Fruit fly (Drosophila melanogaster) whole organism, embryonic: ENCODE measurements around the gene Jon25Bi.
A peak's percentile ranks its signal among the peaks of the same experiment; 100 is the strongest.

ENCODE experiments used
- Aef1 ChIP-seq: fragments of 200-800 bp; sonication (Bioruptor generic); IDR thresholded peaks from 3 replicates; pipeline ENCODE4 v1.3.6; 2022; ENCODE audit warnings: missing biosample characterization, missing genetic modification characterization
- CG10462 ChIP-seq: fragments of 200-800 bp; sonication (Bioruptor generic); optimal IDR thresholded peaks from 2 replicates; lab custom pipeline; 2016; ENCODE audit warnings: missing biosample characterization, missing genetic modification characterization
- CG12071 ChIP-seq: fragments of 200-800 bp; sonication (Bioruptor generic); optimal IDR thresholded peaks from 3 replicates; lab custom pipeline; 2018; ENCODE audit warnings: missing biosample characterization, mild to moderate bottlenecking, missing genetic modification characterization
- CG13123 ChIP-seq: fragments of 200-800 bp; sonication (Bioruptor generic); optimal IDR thresholded peaks from 2 replicates; lab custom pipeline; 2016; ENCODE audit warnings: missing biosample characterization, missing genetic modification characterization
- CG1602 ChIP-seq: fragments of 200-800 bp; sonication (Bioruptor generic); optimal IDR thresholded peaks from 3 replicates; lab custom pipeline; 2016; ENCODE audit warnings: missing biosample characterization, missing genetic modification characterization
- CG16813 ChIP-seq: fragments of 200-800 bp; sonication (Bioruptor generic); IDR thresholded peaks from 3 replicates; pipeline ENCODE4 v1.3.6; 2022; ENCODE audit warnings: missing biosample characterization, missing genetic modification characterization; ENCODE audit not compliant: partially characterized antibody
- CG1792 ChIP-seq: fragments of 200-800 bp; sonication (Bioruptor generic); optimal IDR thresholded peaks from 2 replicates; lab custom pipeline; 2016; ENCODE audit warnings: missing biosample characterization, missing genetic modification characterization
- CG18262 ChIP-seq: fragments of 200-800 bp; optimal IDR thresholded peaks from 3 replicates; lab custom pipeline; 2019; ENCODE audit warnings: missing biosample characterization, mild to moderate bottlenecking, missing genetic modification characterization, moderate library complexity
- CG2120 ChIP-seq: fragments of 200-800 bp; sonication (Bioruptor generic); optimal IDR thresholded peaks from 3 replicates; lab custom pipeline; 2016; ENCODE audit warnings: missing biosample characterization, missing genetic modification characterization
- CG2129 ChIP-seq: fragments of 200-800 bp; sonication (Bioruptor generic); IDR thresholded peaks from 2 replicates; pipeline ENCODE4 v1.3.6; 2022; ENCODE audit warnings: missing biosample characterization, missing genetic modification characterization; ENCODE audit not compliant: partially characterized antibody
- CG42726 ChIP-seq: fragments of 200-800 bp; sonication (Bioruptor generic); IDR thresholded peaks from 2 replicates; pipeline ENCODE4 v1.3.6; 2022; ENCODE audit warnings: missing biosample characterization, missing genetic modification characterization; ENCODE audit not compliant: partially characterized antibody
- CG4282 ChIP-seq: fragments of 200-800 bp; sonication (Bioruptor generic); optimal IDR thresholded peaks from 2 replicates; lab custom pipeline; 2016; ENCODE audit warnings: missing biosample characterization, missing genetic modification characterization
- CG4854 ChIP-seq: fragments of 200-800 bp; sonication (Bioruptor generic); optimal IDR thresholded peaks from 2 replicates; lab custom pipeline; 2016; ENCODE audit warnings: missing biosample characterization, missing genetic modification characterization, inconsistent platforms
- CG8388 ChIP-seq: fragments of 200-800 bp; sonication (Bioruptor generic); optimal IDR thresholded peaks from 2 replicates; lab custom pipeline; 2019; ENCODE audit warnings: missing biosample characterization, mild to moderate bottlenecking, missing genetic modification characterization, moderate library complexity
- CG9817 ChIP-seq: fragments of 200-800 bp; sonication (Bioruptor generic); optimal IDR thresholded peaks from 2 replicates; lab custom pipeline; 2018; ENCODE audit warnings: missing biosample characterization, mild to moderate bottlenecking, missing genetic modification characterization, moderate library complexity
- CG9932 ChIP-seq: fragments of 200-800 bp; sonication (Bioruptor generic); IDR thresholded peaks from 2 replicates; pipeline ENCODE4 v1.3.6; 2022; ENCODE audit warnings: missing biosample characterization, missing genetic modification characterization
- D ChIP-seq, 2 experiments: fragments of 200-800 bp in 1 of 2; fragments of >200 bp in 1 of 2; sonication (Bioruptor generic) in 1 of 2; optimal IDR thresholded peaks; 2 replicates in 1 of 2; 3 replicates in 1 of 2; lab custom pipeline; 2017; ENCODE audit warnings: mild to moderate bottlenecking in 1 of 2, missing biosample characterization in 1 of 2, missing genetic modification characterization in 1 of 2, missing genetic modification reagents in 1 of 2
- D19A ChIP-seq: fragments of 200-800 bp; optimal IDR thresholded peaks from 3 replicates; lab custom pipeline; 2019; ENCODE audit warnings: missing biosample characterization, mild to moderate bottlenecking, missing genetic modification characterization, moderate library complexity
- D19B ChIP-seq: fragments of 200-800 bp; sonication (Bioruptor generic); optimal IDR thresholded peaks from 2 replicates; lab custom pipeline; 2017; ENCODE audit warnings: missing biosample characterization, mild to moderate bottlenecking, missing genetic modification characterization
- Gug ChIP-seq: fragments of 200-800 bp; sonication (Bioruptor generic); IDR thresholded peaks from 4 replicates; pipeline ENCODE4 v1.3.6; 2022; ENCODE audit warnings: missing biosample characterization, missing genetic modification characterization
- HHEX ChIP-seq: fragments of 200-800 bp; sonication (Bioruptor generic); optimal IDR thresholded peaks from 3 replicates; lab custom pipeline; 2017; ENCODE audit warnings: missing biosample characterization, mild to moderate bottlenecking, missing genetic modification characterization, missing genetic modification reagents
- HLHmδ ChIP-seq: fragments of 200-800 bp; sonication (Bioruptor generic); optimal IDR thresholded peaks from 2 replicates; lab custom pipeline; 2018; ENCODE audit warnings: missing biosample characterization, mild to moderate bottlenecking, missing genetic modification characterization, moderate library complexity
- HmgZ ChIP-seq: fragments of 200-800 bp; sonication (Bioruptor generic); optimal IDR thresholded peaks from 2 replicates; lab custom pipeline; 2018; ENCODE audit warnings: missing biosample characterization, mild to moderate bottlenecking, missing genetic modification characterization
- Med ChIP-seq: fragments of 200-800 bp; sonication (Bioruptor generic); peaks from one replicate; lab custom pipeline; 2016; ENCODE audit warnings: missing biosample characterization, missing genetic modification characterization, mild to moderate bottlenecking, inconsistent platforms, moderate library complexity
- NC2α ChIP-seq: fragments of 200-800 bp; sonication (Bioruptor generic); optimal IDR thresholded peaks from 2 replicates; lab custom pipeline; 2016; ENCODE audit warnings: missing biosample characterization, missing genetic modification characterization
- NFAT ChIP-seq: fragments of 200-800 bp; sonication (Bioruptor generic); IDR thresholded peaks from 2 replicates; pipeline ENCODE4 v1.3.6; 2022; ENCODE audit warnings: missing biosample characterization, missing genetic modification characterization
- Nf-YB ChIP-seq: fragments of 200-800 bp; sonication (Bioruptor generic); optimal IDR thresholded peaks from 3 replicates; lab custom pipeline; 2019; ENCODE audit warnings: missing biosample characterization, mild to moderate bottlenecking, missing genetic modification characterization, moderate library complexity
- Ravus ChIP-seq: fragments of 200-800 bp; sonication (Bioruptor generic); IDR thresholded peaks from 2 replicates; pipeline ENCODE4 v1.3.6; 2022; ENCODE audit warnings: missing biosample characterization, missing genetic modification characterization
- Sin3A ChIP-seq: fragments of >200 bp; optimal IDR thresholded peaks from 2 replicates; lab custom pipeline; 2018
- Six4 ChIP-seq: fragments of 200-800 bp; sonication (Bioruptor generic); optimal IDR thresholded peaks from 2 replicates; lab custom pipeline; 2016; ENCODE audit warnings: missing biosample characterization, missing genetic modification characterization
- YL-1 ChIP-seq: fragments of 200-800 bp; sonication (Bioruptor generic); optimal IDR thresholded peaks from 3 replicates; lab custom pipeline; 2017; ENCODE audit warnings: missing biosample characterization, mild to moderate bottlenecking, missing genetic modification characterization
- ap ChIP-seq: fragments of 200-800 bp; sonication (Bioruptor generic); IDR thresholded peaks from 2 replicates; pipeline ENCODE4 v1.3.6; 2022; ENCODE audit warnings: missing biosample characterization, missing genetic modification characterization
- chinmo ChIP-seq: fragments of 200-800 bp; sonication (Bioruptor generic); IDR thresholded peaks from 4 replicates; pipeline ENCODE4 v1.3.6; 2022; ENCODE audit warnings: missing biosample characterization, missing genetic modification characterization; ENCODE audit not compliant: partially characterized antibody
- dm ChIP-seq: fragments of 200-800 bp; sonication (Bioruptor generic); optimal IDR thresholded peaks from 3 replicates; lab custom pipeline; 2016; ENCODE audit warnings: missing biosample characterization, missing genetic modification characterization
- dmrt11E ChIP-seq: fragments of 200-800 bp; sonication (Bioruptor generic); optimal IDR thresholded peaks from 3 replicates; lab custom pipeline; 2018; ENCODE audit warnings: missing biosample characterization, mild to moderate bottlenecking, missing genetic modification characterization, moderate library complexity
- exex ChIP-seq: fragments of 200-800 bp; sonication (Bioruptor generic); optimal IDR thresholded peaks from 4 replicates; lab custom pipeline; 2018; ENCODE audit warnings: missing biosample characterization, mild to moderate bottlenecking, missing genetic modification characterization, moderate library complexity
- gro ChIP-seq: fragments of 200-800 bp; sonication (Bioruptor generic); optimal IDR thresholded peaks from 2 replicates; lab custom pipeline; 2016; ENCODE audit warnings: missing biosample characterization, missing genetic modification characterization
- hb ChIP-seq: fragments of 200-800 bp; sonication (Bioruptor generic); IDR thresholded peaks from 3 replicates; pipeline ENCODE4 v1.3.6; 2022; ENCODE audit warnings: missing biosample characterization, missing genetic modification characterization; ENCODE audit not compliant: partially characterized antibody
- her ChIP-seq: fragments of 200-800 bp; sonication (Bioruptor generic); optimal IDR thresholded peaks from 2 replicates; lab custom pipeline; 2016; ENCODE audit warnings: missing biosample characterization, missing genetic modification characterization
- insv ChIP-seq, 2 experiments: fragments of 200-800 bp; sonication (Bioruptor generic); optimal IDR thresholded peaks; 3 replicates each; lab custom pipeline; 2016 to 2018; ENCODE audit warnings: missing biosample characterization in 2 of 2, missing genetic modification characterization in 2 of 2
- kay ChIP-seq: fragments of 200-800 bp; sonication (Bioruptor generic); optimal IDR thresholded peaks from 2 replicates; lab custom pipeline; 2016; ENCODE audit warnings: missing biosample characterization, missing genetic modification characterization
- onecut ChIP-seq: fragments of 200-800 bp; sonication (Bioruptor generic); IDR thresholded peaks from 2 replicates; pipeline ENCODE4 v1.3.6; 2022; ENCODE audit warnings: missing biosample characterization, missing genetic modification characterization
- pan ChIP-seq, 4 experiments: fragments of >200 bp in 3 of 4; fragments of 200-800 bp in 1 of 4; sonication (Bioruptor generic) in 1 of 4; optimal IDR thresholded peaks in 3 of 4; IDR thresholded peaks in 1 of 4; 2 replicates each; pipeline versions ENCODE4 v1.3.6 to Lab custom; 2017 to 2022; ENCODE audit warnings: missing biosample characterization in 2 of 4, missing genetic modification characterization in 2 of 4, mixed read lengths in 1 of 4
- ranshi ChIP-seq: fragments of 200-800 bp; sonication (Bioruptor generic); IDR thresholded peaks from 2 replicates; pipeline ENCODE4 v1.3.6; 2022; ENCODE audit warnings: missing biosample characterization, missing genetic modification characterization
- row ChIP-seq: fragments of 200-800 bp; sonication (Bioruptor generic); IDR thresholded peaks from 3 replicates; pipeline ENCODE4 v1.3.6; 2022; ENCODE audit warnings: missing biosample characterization, missing genetic modification characterization
- tin ChIP-seq: fragments of 200-800 bp; sonication (Bioruptor generic); optimal IDR thresholded peaks from 3 replicates; lab custom pipeline; 2016; ENCODE audit warnings: missing biosample characterization, missing genetic modification characterization
- vvl ChIP-seq: fragments of 200-800 bp; sonication (Bioruptor generic); IDR thresholded peaks from 2 replicates; pipeline ENCODE4 v1.3.6; 2022; ENCODE audit warnings: missing biosample characterization, missing genetic modification characterization
- z ChIP-seq: fragments of 200-800 bp; sonication (Bioruptor generic); IDR thresholded peaks from 3 replicates; pipeline ENCODE4 v1.3.6; 2022; ENCODE audit warnings: missing biosample characterization, missing genetic modification characterization

Jon25Bi gene

DNA sequence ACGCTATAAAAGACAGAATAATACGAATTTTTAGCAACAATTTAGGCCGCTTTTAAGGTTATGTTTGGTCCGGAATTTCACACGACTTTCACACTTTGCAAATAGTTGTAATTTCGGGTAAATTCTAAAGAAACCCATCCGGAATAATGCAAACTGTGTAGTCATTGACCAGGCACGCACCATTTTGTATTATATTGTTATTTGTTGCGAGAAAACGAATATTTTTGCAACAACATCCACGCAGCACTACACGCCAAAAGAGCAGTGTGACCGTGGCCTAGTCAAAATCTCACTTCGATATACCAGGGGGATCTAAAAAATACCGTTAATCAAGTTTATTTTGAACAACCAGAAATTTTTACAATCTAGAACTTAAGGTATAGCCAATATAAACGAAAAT, 12.6 kb upstream of the Jon25Bi start, which contains the start of gene eIF3i (continued):
- TF ChIP-seq HLHmδ (no peak), dm (GFP tag; lab: Kevin White, UChicago) (peak; percentile 61), YL-1 (GFP tag; lab: Kevin White, UChicago) (peak; percentile 51), gro (GFP tag; lab: Kevin White, UChicago) (no peak), HHEX (GFP tag; lab: Kevin White, UChicago) (no peak), her (no peak), CG8388 (GFP tag; lab: Kevin White, UChicago) (no peak), Aef1 (GFP tag; lab: Robert Waterston, UW) (no peak), onecut (GFP tag; lab: Robert Waterston, UW) (no peak), exex (tag; lab: Kevin White, UChicago) (no peak), CG10462 (GFP tag; lab: Kevin White, UChicago) (no peak), CG13123 (GFP tag; lab: Kevin White, UChicago) (no peak), CG1602 (GFP tag; lab: Kevin White, UChicago) (no peak), Sin3A (lab: Kevin White, UChicago) (no peak), CG18262 (no peak)

DNA sequence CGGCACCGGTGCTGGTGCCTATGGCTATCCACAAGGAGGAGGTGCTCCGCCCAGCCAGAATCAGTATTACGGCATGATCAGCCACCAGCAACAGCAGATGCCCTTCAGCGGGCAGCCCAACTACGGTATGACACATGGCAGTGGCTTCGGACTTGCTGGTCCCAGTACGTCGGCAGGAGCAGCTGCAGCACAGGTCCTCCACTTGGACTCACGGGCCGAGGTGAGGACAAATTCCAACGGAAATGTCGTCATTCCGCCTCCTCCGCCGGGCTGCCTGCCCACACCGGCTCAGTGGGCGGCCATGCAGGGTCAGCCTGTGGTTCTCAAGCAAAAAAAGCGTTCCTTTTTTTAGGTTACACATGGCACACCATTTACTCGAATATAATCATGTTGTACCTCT, 11.0 kb upstream of the Jon25Bi start:
- TF ChIP-seq Nf-YB (GFP tag; lab: Kevin White, UChicago) (no peak), Med (GFP tag; lab: Kevin White, UChicago) (peak; percentile 68), z (GFP tag; lab: Robert Waterston, UW) (0 out of 3 replicates have a peak, but pooled peaks have one; percentile 57), NFAT (GFP tag; lab: Robert Waterston, UW) (no peak)

DNA sequence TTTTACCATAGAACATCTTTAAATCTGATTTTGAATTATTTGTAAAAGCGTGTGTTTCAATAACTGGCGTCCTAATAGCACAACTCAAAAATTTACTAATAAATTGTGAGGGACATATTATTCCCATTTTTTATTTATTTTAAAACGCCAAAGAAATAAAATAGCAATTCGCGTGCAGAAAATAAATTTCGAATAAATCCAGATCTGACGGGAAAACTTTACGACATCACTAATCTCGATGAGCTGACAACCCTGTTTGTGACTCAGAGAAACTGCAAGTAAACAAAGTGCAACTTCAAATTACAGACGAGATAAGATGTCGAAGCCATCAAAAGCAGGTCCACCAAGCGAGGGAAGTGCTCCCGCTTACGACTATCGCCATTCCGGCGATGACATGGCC, 10.5 kb upstream of the Jon25Bi start, which contains the start of gene CG34125:
CG34125 (plus strand) TSS at position 254 of the 400 bp plus-strand sequence.
- TF ChIP-seq CG2120 (GFP tag; lab: Kevin White, UChicago) (no peak), dmrt11E (tag; lab: Kevin White, UChicago) (no peak), CG12071 (GFP tag; lab: Kevin White, UChicago) (no peak), insv (GFP tag; optimal IDR thresholded peaks at IDR 0.05; lab: Kevin White, UChicago) (no peak), CG4282 (GFP tag; lab: Kevin White, UChicago) (no peak), Gug (GFP tag; lab: Robert Waterston, UW) (no peak), chinmo (peak; percentile 68; the same call in 1 of the 4 replicates), D (optimal IDR thresholded peaks at IDR 0.05; lab: Kevin White, UChicago) (no peak), D (GFP tag; optimal IDR thresholded peaks at IDR 0.05; lab: Kevin White, UChicago) (no peak), vvl (GFP tag; lab: Robert Waterston, UW) (no peak), pan (optimal IDR thresholded peaks at IDR 0.05; lab: Kevin White, UChicago) (no peak), pan (GFP tag; optimal IDR thresholded peaks at IDR 0.05 in 1 of 2, IDR thresholded peaks at IDR 0.05 in 1 of 2) (peak in 1 of 2 experiments; percentile 32), row (GFP tag; lab: Robert Waterston, UW) (peak; percentile 86), hb (GFP tag; lab: Robert Waterston, UW) (no peak), tin (no peak), CG9932 (GFP tag; lab: Robert Waterston, UW) (peak; percentile 44; the same call in 1 of the 2 replicates), ap (no peak), D19B (no peak), CG9817 (no peak), kay (GFP tag; lab: Kevin White, UChicago) (peak; percentile 97), Ravus (GFP tag; lab: Robert Waterston, UW) (no peak), D19A (tag; lab: Kevin White, UChicago) (no peak), ranshi (no peak), CG1792 (GFP tag; lab: Kevin White, UChicago) (no peak), CG2129 (GFP tag; lab: Robert Waterston, UW) (no peak), HmgZ (tag; lab: Kevin White, UChicago) (peak; percentile 13), NC2α (GFP tag; lab: Kevin White, UChicago) (no peak), Six4 (GFP tag; lab: Kevin White, UChicago) (no peak), CG42726 (no peak), CG4854 (GFP tag; lab: Kevin White, UChicago) (no peak), CG16813 (GFP tag; lab: Robert Waterston, UW) (no peak)
